Fruit fly (Drosophila melanogaster) whole organism, embryonic: ENCODE data around the gene Gs2.

Experiments used
- CG10267 ChIP-seq: fragments of 200-800 bp; sonication (Bioruptor generic); optimal IDR thresholded peaks from 2 replicates; lab custom pipeline; 2018; ENCODE audit warnings: missing biosample characterization, mild to moderate bottlenecking, missing genetic modification characterization, moderate library complexity
- CG11247 ChIP-seq: fragments of 200-800 bp; sonication (Bioruptor generic); IDR thresholded peaks from 2 replicates; pipeline ENCODE4 v1.3.6; 2022; ENCODE audit warnings: missing biosample characterization, missing genetic modification characterization
- CG11695 ChIP-seq: fragments of 200-800 bp; sonication (Bioruptor generic); IDR thresholded peaks from 3 replicates; pipeline ENCODE4 v1.3.6; 2022; ENCODE audit warnings: missing biosample characterization, missing genetic modification characterization
- CG13287 ChIP-seq: fragments of 200-800 bp; sonication (Bioruptor generic); IDR thresholded peaks from 2 replicates; pipeline ENCODE4 v1.3.6; 2022; ENCODE audit warnings: missing biosample characterization, missing genetic modification characterization; ENCODE audit not compliant: partially characterized antibody
- CG14050 ChIP-seq: fragments of 200-800 bp; sonication (Bioruptor generic); IDR thresholded peaks from 3 replicates; pipeline ENCODE4 v1.3.6; 2022; ENCODE audit warnings: missing biosample characterization, missing genetic modification characterization
- CG15073 ChIP-seq: fragments of 200-800 bp; sonication (Bioruptor generic); optimal IDR thresholded peaks from 2 replicates; lab custom pipeline; 2016; ENCODE audit warnings: missing biosample characterization, missing genetic modification characterization
- CG15514 ChIP-seq: fragments of 200-800 bp; sonication (Bioruptor generic); optimal IDR thresholded peaks from 3 replicates; lab custom pipeline; 2017; ENCODE audit warnings: missing biosample characterization, missing genetic modification characterization, mild to moderate bottlenecking, moderate library complexity, missing genetic modification reagents
- CG17829 ChIP-seq: fragments of 200-800 bp; optimal IDR thresholded peaks from 2 replicates; lab custom pipeline; 2019; ENCODE audit warnings: missing biosample characterization, mild to moderate bottlenecking, missing genetic modification characterization, moderate library complexity
- CG31365 ChIP-seq: fragments of 200-800 bp; sonication (Bioruptor generic); optimal IDR thresholded peaks from 2 replicates; lab custom pipeline; 2018; ENCODE audit warnings: missing biosample characterization, mild to moderate bottlenecking, missing genetic modification characterization
- CG32532 ChIP-seq: fragments of 200-800 bp; sonication (Bioruptor generic); IDR thresholded peaks from 2 replicates; pipeline ENCODE4 v1.3.6; 2022; ENCODE audit warnings: missing biosample characterization, missing genetic modification characterization
- CG34422 ChIP-seq: fragments of 200-800 bp; sonication (Bioruptor generic); IDR thresholded peaks from 3 replicates; pipeline ENCODE4 v1.3.6; 2022; ENCODE audit warnings: missing biosample characterization, missing genetic modification characterization
- CG3726 ChIP-seq: fragments of 200-800 bp; sonication (Bioruptor generic); IDR thresholded peaks from 3 replicates; pipeline ENCODE4, ENCODE4 v1.3.6; 2022; ENCODE audit warnings: missing biosample characterization, missing genetic modification characterization
- CG3838 ChIP-seq: fragments of 200-800 bp; sonication (Bioruptor generic); optimal IDR thresholded peaks from 3 replicates; lab custom pipeline; 2016; ENCODE audit warnings: missing biosample characterization, missing genetic modification characterization
- CG4854 ChIP-seq: fragments of 200-800 bp; sonication (Bioruptor generic); optimal IDR thresholded peaks from 2 replicates; lab custom pipeline; 2016; ENCODE audit warnings: missing biosample characterization, missing genetic modification characterization, inconsistent platforms
- CG6791 ChIP-seq: fragments of 200-800 bp; sonication (Bioruptor generic); IDR thresholded peaks from 3 replicates; pipeline ENCODE4 v1.3.6; 2022; ENCODE audit warnings: missing biosample characterization, missing genetic modification characterization; ENCODE audit not compliant: partially characterized antibody
- CG7786 ChIP-seq: fragments of 200-800 bp; sonication (Bioruptor generic); optimal IDR thresholded peaks from 2 replicates; lab custom pipeline; 2016; ENCODE audit warnings: missing biosample characterization, missing genetic modification characterization
- CG9727 ChIP-seq: fragments of 200-800 bp; sonication (Bioruptor generic); optimal IDR thresholded peaks from 3 replicates; lab custom pipeline; 2017; ENCODE audit warnings: missing biosample characterization, mild to moderate bottlenecking, missing genetic modification characterization
- Fer2 ChIP-seq: fragments of 200-800 bp; sonication (Bioruptor generic); optimal IDR thresholded peaks from 2 replicates; lab custom pipeline; 2018; ENCODE audit warnings: missing biosample characterization, mild to moderate bottlenecking, missing genetic modification characterization, moderate library complexity
- HLHmδ ChIP-seq: fragments of 200-800 bp; sonication (Bioruptor generic); optimal IDR thresholded peaks from 2 replicates; lab custom pipeline; 2018; ENCODE audit warnings: missing biosample characterization, mild to moderate bottlenecking, missing genetic modification characterization, moderate library complexity
- HmgZ ChIP-seq: fragments of 200-800 bp; sonication (Bioruptor generic); optimal IDR thresholded peaks from 2 replicates; lab custom pipeline; 2018; ENCODE audit warnings: missing biosample characterization, mild to moderate bottlenecking, missing genetic modification characterization
- Hmr ChIP-seq: fragments of 200-800 bp; sonication (Bioruptor generic); optimal IDR thresholded peaks from 3 replicates; lab custom pipeline; 2017; ENCODE audit warnings: mild to moderate bottlenecking, missing biosample characterization, missing genetic modification reagents, missing genetic modification characterization
- Hr39 ChIP-seq: fragments of >200 bp; optimal IDR thresholded peaks from 2 replicates; lab custom pipeline; 2017
- Kr ChIP-seq: fragments of 200-800 bp; sonication (Bioruptor generic); optimal IDR thresholded peaks from 2 replicates; lab custom pipeline; 2017; ENCODE audit warnings: missing biosample characterization, mild to moderate bottlenecking, missing genetic modification characterization
- Lhr ChIP-seq: fragments of 200-800 bp; sonication (Bioruptor generic); optimal IDR thresholded peaks from 3 replicates; lab custom pipeline; 2017; ENCODE audit warnings: mild to moderate bottlenecking, missing biosample characterization, missing genetic modification reagents, missing genetic modification characterization
- Lim3 ChIP-seq: fragments of 200-800 bp; sonication (Bioruptor generic); IDR thresholded peaks from 2 replicates; pipeline ENCODE4 v1.3.6; 2022; ENCODE audit warnings: missing biosample characterization, missing genetic modification characterization
- Mad ChIP-seq: fragments of 200-800 bp; sonication (Bioruptor generic); optimal IDR thresholded peaks from 2 replicates; lab custom pipeline; 2016; ENCODE audit warnings: missing biosample characterization, missing genetic modification characterization
- Mrtf ChIP-seq: fragments of 200-800 bp; sonication (Bioruptor generic); IDR thresholded peaks from 3 replicates; pipeline ENCODE4 v1.3.6; 2022; ENCODE audit warnings: missing biosample characterization, missing genetic modification characterization
- Neu2 ChIP-seq: fragments of 200-800 bp; sonication (Bioruptor generic); optimal IDR thresholded peaks from 3 replicates; lab custom pipeline; 2016; ENCODE audit warnings: missing biosample characterization, missing genetic modification characterization, borderline replicate concordance
- PHDP ChIP-seq: fragments of 200-800 bp; sonication (Bioruptor generic); optimal IDR thresholded peaks from 3 replicates; lab custom pipeline; 2018; ENCODE audit warnings: missing biosample characterization, mild to moderate bottlenecking, missing genetic modification characterization, moderate library complexity
- Vsx1 ChIP-seq: fragments of 200-800 bp; sonication (Bioruptor generic); optimal IDR thresholded peaks from 2 replicates; lab custom pipeline; 2017; ENCODE audit warnings: missing biosample characterization, mild to moderate bottlenecking, missing genetic modification characterization, missing genetic modification reagents
- ab ChIP-seq: fragments of 200-800 bp; sonication (Bioruptor generic); optimal IDR thresholded peaks from 2 replicates; lab custom pipeline; 2016; ENCODE audit warnings: missing biosample characterization, missing genetic modification characterization
- ase ChIP-seq: fragments of 200-800 bp; sonication (Bioruptor generic); IDR thresholded peaks from 3 replicates; pipeline ENCODE4 v1.3.6; 2022; ENCODE audit warnings: missing biosample characterization, missing genetic modification characterization
- chinmo ChIP-seq: fragments of 200-800 bp; sonication (Bioruptor generic); IDR thresholded peaks from 4 replicates; pipeline ENCODE4 v1.3.6; 2022; ENCODE audit warnings: missing biosample characterization, missing genetic modification characterization; ENCODE audit not compliant: partially characterized antibody
- chm ChIP-seq: fragments of 200-800 bp; sonication (Bioruptor generic); IDR thresholded peaks from 2 replicates; pipeline ENCODE4 v1.3.6; 2022; ENCODE audit warnings: missing biosample characterization, missing genetic modification characterization
- croc ChIP-seq: fragments of 200-800 bp; sonication (Bioruptor generic); conservative IDR thresholded peaks from 3 replicates; pipeline ENCODE4 v1.3.6; 2022; ENCODE audit warnings: missing biosample characterization, missing genetic modification characterization
- dpn ChIP-seq, 2 experiments: fragments of 200-800 bp; sonication (Bioruptor generic); optimal IDR thresholded peaks; 3 replicates each; lab custom pipeline; 2016; ENCODE audit warnings: missing biosample characterization in 2 of 2, missing genetic modification characterization in 2 of 2
- fd102C ChIP-seq: fragments of 200-800 bp; sonication (Bioruptor generic); optimal IDR thresholded peaks from 2 replicates; lab custom pipeline; 2018; ENCODE audit warnings: missing biosample characterization, mild to moderate bottlenecking, missing genetic modification characterization, moderate library complexity
- insv ChIP-seq, 2 experiments: fragments of 200-800 bp; sonication (Bioruptor generic); optimal IDR thresholded peaks; 3 replicates each; lab custom pipeline; 2016 to 2018; ENCODE audit warnings: missing biosample characterization in 2 of 2, missing genetic modification characterization in 2 of 2
- ken ChIP-seq: fragments of 200-800 bp; sonication (Bioruptor generic); IDR thresholded peaks from 3 replicates; pipeline ENCODE4 v1.3.6; 2022; ENCODE audit warnings: missing biosample characterization, missing genetic modification characterization
- nerfin-2 ChIP-seq: fragments of 200-800 bp; sonication (Bioruptor generic); IDR thresholded peaks from 2 replicates; pipeline ENCODE4 v1.3.6; 2022; ENCODE audit warnings: missing biosample characterization, missing genetic modification characterization; ENCODE audit not compliant: partially characterized antibody
- org-1 ChIP-seq: fragments of 200-800 bp; sonication (Bioruptor generic); optimal IDR thresholded peaks from 2 replicates; lab custom pipeline; 2017; ENCODE audit warnings: missing biosample characterization, missing genetic modification characterization
- phol ChIP-seq: fragments of 200-800 bp; sonication (Bioruptor generic); optimal IDR thresholded peaks from 3 replicates; lab custom pipeline; 2018; ENCODE audit warnings: missing biosample characterization, mild to moderate bottlenecking, missing genetic modification characterization, moderate library complexity
- pros ChIP-seq: fragments of 200-800 bp; sonication (Bioruptor generic); optimal IDR thresholded peaks from 3 replicates; lab custom pipeline; 2019; ENCODE audit warnings: missing biosample characterization, mild to moderate bottlenecking, missing genetic modification characterization, moderate library complexity
- seq ChIP-seq: fragments of 200-800 bp; sonication (Bioruptor generic); IDR thresholded peaks from 2 replicates; pipeline ENCODE4 v1.3.6; 2022; ENCODE audit warnings: missing biosample characterization, missing genetic modification characterization
- ssp ChIP-seq: fragments of 200-800 bp; sonication (Bioruptor generic); IDR thresholded peaks from 2 replicates; pipeline ENCODE4 v1.3.6; 2022; ENCODE audit warnings: missing biosample characterization, missing genetic modification characterization
- stwl ChIP-seq: fragments of 200-800 bp; sonication (Bioruptor generic); optimal IDR thresholded peaks from 3 replicates; lab custom pipeline; 2018; ENCODE audit warnings: missing biosample characterization, mild to moderate bottlenecking, missing genetic modification characterization, moderate library complexity
- tap ChIP-seq: fragments of 200-800 bp; optimal IDR thresholded peaks from 3 replicates; lab custom pipeline; 2019; ENCODE audit warnings: missing biosample characterization, mild to moderate bottlenecking, missing genetic modification characterization, moderate library complexity
- toy ChIP-seq: fragments of 200-800 bp; sonication (Bioruptor generic); IDR thresholded peaks from 2 replicates; pipeline ENCODE4 v1.3.6; 2022; ENCODE audit warnings: missing biosample characterization, missing genetic modification characterization
- tup ChIP-seq: fragments of 200-800 bp; sonication (Bioruptor generic); optimal IDR thresholded peaks from 2 replicates; lab custom pipeline; 2016; ENCODE audit warnings: missing biosample characterization, mild to moderate bottlenecking, missing genetic modification characterization, moderate library complexity
- zen2 ChIP-seq: fragments of 200-800 bp; sonication (Bioruptor generic); IDR thresholded peaks from 3 replicates; pipeline ENCODE4 v1.3.6; 2022; ENCODE audit warnings: missing biosample characterization, missing genetic modification characterization; ENCODE audit not compliant: partially characterized antibody

Gene Gs2

DNA sequence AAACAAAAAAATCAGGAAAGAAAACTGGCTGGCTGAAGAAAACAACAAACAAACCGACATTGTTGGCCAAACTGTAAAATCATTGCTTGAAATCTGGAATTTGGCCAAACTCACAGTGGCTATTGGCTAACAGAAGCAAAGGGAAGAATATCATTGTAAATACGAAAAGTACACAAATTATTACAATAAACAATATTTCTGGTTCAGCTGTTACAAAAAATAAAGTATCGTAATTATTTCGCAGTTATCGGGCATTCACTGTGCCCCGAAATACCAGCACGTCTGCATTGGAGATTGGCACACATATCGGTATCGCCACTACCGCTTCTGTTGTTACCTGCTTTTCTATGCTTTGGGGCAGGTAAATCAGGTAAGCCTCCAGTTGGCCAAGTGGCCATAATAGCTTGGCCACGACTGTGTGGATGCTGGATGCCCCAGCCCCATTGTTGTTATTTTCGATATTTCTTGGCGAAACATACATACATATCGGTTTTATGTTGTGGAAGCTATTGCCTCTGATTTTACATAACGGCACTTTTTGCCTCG, 28.5 kb downstream of the Gs2 start (continued):
- TF ChIP-seq ase (GFP tag; lab: Robert Waterston, UW) = peak; percentile 54; the same call in 2 of the 3 replicates
- TF ChIP-seq Lhr (GFP tag; lab: Kevin White, UChicago) = no peak
- no peak for TF ChIP-seq Lim3 (GFP tag; lab: Robert Waterston, UW)
- TF ChIP-seq CG15514 (GFP tag; lab: Kevin White, UChicago) = peak; percentile 35
- no peak for TF ChIP-seq chinmo (GFP tag; lab: Robert Waterston, UW)
- no peak for TF ChIP-seq tup
- no peak for TF ChIP-seq croc (GFP tag; lab: Robert Waterston, UW)
- TF ChIP-seq pros (GFP tag; lab: Kevin White, UChicago) = no peak
- no peak for TF ChIP-seq stwl (tag; lab: Kevin White, UChicago)
- TF ChIP-seq HmgZ (tag; lab: Kevin White, UChicago) = peak; percentile 17
- TF ChIP-seq ab (GFP tag; lab: Kevin White, UChicago) = no peak
- TF ChIP-seq CG15073 (GFP tag; lab: Kevin White, UChicago) = peak; percentile 13
- no peak for TF ChIP-seq CG6791 (GFP tag; lab: Robert Waterston, UW)
- peak; percentile 42; the same call in 2 of the 3 replicates for TF ChIP-seq CG14050 (GFP tag; lab: Robert Waterston, UW)
- no peak for TF ChIP-seq nerfin-2 (GFP tag; lab: Robert Waterston, UW)
- 0 out of 3 replicates have a peak, but pooled peaks have one; percentile 30 for TF ChIP-seq CG34422 (GFP tag; lab: Robert Waterston, UW)
- TF ChIP-seq phol = peak; percentile 25
- TF ChIP-seq ssp (GFP tag; lab: Robert Waterston, UW) = no peak
- TF ChIP-seq toy (GFP tag; lab: Robert Waterston, UW) = no peak
- no peak for TF ChIP-seq Mad (GFP tag; lab: Kevin White, UChicago)
- TF ChIP-seq CG3838 (GFP tag; lab: Kevin White, UChicago) = no peak
- TF ChIP-seq Neu2 (GFP tag; lab: Kevin White, UChicago) = no peak
- no peak; the same call in 2 of the 3 replicates for TF ChIP-seq ken (GFP tag; lab: Robert Waterston, UW)
- TF ChIP-seq PHDP (tag; lab: Kevin White, UChicago) = peak; percentile 33
- peak; percentile 43; the same call in 1 of the 2 replicates for TF ChIP-seq CG11247 (GFP tag; lab: Robert Waterston, UW)
- TF ChIP-seq Vsx1 = no peak
- peak; percentile 48 for TF ChIP-seq tap (tag; lab: Kevin White, UChicago)
- 0 out of 3 replicates have a peak, but pooled peaks have one; percentile 23 for TF ChIP-seq CG11695 (GFP tag; lab: Robert Waterston, UW)
- peak; percentile 73 for TF ChIP-seq CG32532 (GFP tag; lab: Robert Waterston, UW)
- no peak for TF ChIP-seq HLHmδ (GFP tag; lab: Kevin White, UChicago)
- TF ChIP-seq Hmr = peak; percentile 44
- TF ChIP-seq CG3726 (GFP tag; lab: Robert Waterston, UW) = no peak
- TF ChIP-seq org-1 (GFP tag; lab: Kevin White, UChicago) = peak; percentile 11
- TF ChIP-seq Hr39 (lab: Kevin White, UChicago) = no peak
- TF ChIP-seq CG7786 (GFP tag; lab: Kevin White, UChicago) = peak; percentile 40
- TF ChIP-seq Fer2 = peak; percentile 32
- TF ChIP-seq chm (GFP tag; lab: Robert Waterston, UW) = 0 out of 2 replicates have a peak, but pooled peaks have one; percentile 31
- no peak for TF ChIP-seq CG13287 (GFP tag; lab: Robert Waterston, UW)
- no peak for TF ChIP-seq insv (GFP tag; optimal IDR thresholded peaks at IDR 0.05; lab: Kevin White, UChicago)
- TF ChIP-seq CG4854 (GFP tag; lab: Kevin White, UChicago) = peak; percentile 30
- no peak for TF ChIP-seq seq (GFP tag; lab: Robert Waterston, UW)
- no peak for TF ChIP-seq fd102C (GFP tag; lab: Kevin White, UChicago)
- TF ChIP-seq dpn (GFP tag; optimal IDR thresholded peaks at IDR 0.05; lab: Kevin White, UChicago) = peak in 1 of 2 experiments; percentile 53
- no peak for TF ChIP-seq CG9727 (GFP tag; lab: Kevin White, UChicago)
- TF ChIP-seq CG31365 = no peak
- peak; percentile 15 for TF ChIP-seq CG17829
- 0 out of 3 replicates have a peak, but pooled peaks have one; percentile 54 for TF ChIP-seq Mrtf (GFP tag; lab: Robert Waterston, UW)
- no peak for TF ChIP-seq Kr (GFP tag; lab: Kevin White, UChicago)
- no peak for TF ChIP-seq zen2 (GFP tag; lab: Robert Waterston, UW)
- TF ChIP-seq CG10267 (tag; lab: Kevin White, UChicago) = no peak
